Worm (Caenorhabditis elegans) whole organism, young adult: Measurements from ENCODE around the gene F59A7.12.

ENCODE experiments used
- B0019.2 ChIP-seq: fragments of 200-800 bp; sonication (Bioruptor generic); conservative IDR thresholded peaks from 2 replicates; pipeline ENCODE4 v1.3.6; 2022; ENCODE audit warnings: missing genetic modification reagents, missing genetic modification characterization, missing compliant biosample characterization
- B0261.1 ChIP-seq: sonication (generic microtip); optimal IDR thresholded peaks from 2 replicates; lab custom pipeline; 2016; ENCODE audit warnings: mild to moderate bottlenecking, missing genetic modification characterization, moderate library complexity, missing compliant biosample characterization
- F33H1.4 ChIP-seq: fragments of 200-800 bp; sonication (Bioruptor generic); IDR thresholded peaks from 2 replicates; pipeline ENCODE4 v1.3.6; 2022; ENCODE audit warnings: missing genetic modification reagents, missing genetic modification characterization, missing compliant biosample characterization
- F52B5.7 ChIP-seq: sonication (generic microtip); optimal IDR thresholded peaks from 2 replicates; lab custom pipeline; 2016; ENCODE audit warnings: mild to moderate bottlenecking, missing genetic modification characterization, missing compliant biosample characterization
- F55B11.4 ChIP-seq: sonication (generic microtip); optimal IDR thresholded peaks from 2 replicates; lab custom pipeline; 2016; ENCODE audit warnings: missing compliant biosample characterization, missing genetic modification characterization, borderline replicate concordance; ENCODE audit not compliant: insufficient read depth
- T26A5.8 ChIP-seq: sonication (generic microtip); optimal IDR thresholded peaks from 2 replicates; lab custom pipeline; 2016; ENCODE audit warnings: missing genetic modification characterization, missing compliant biosample characterization
- Y53F4B.3 ChIP-seq: fragments of 200-800 bp; sonication (Bioruptor generic); IDR thresholded peaks from 2 replicates; pipeline ENCODE4 v1.3.6; 2022; ENCODE audit warnings: missing genetic modification reagents, missing genetic modification characterization, missing compliant biosample characterization
- Y95B8A.8 ChIP-seq: fragments of 200-800 bp; sonication (Bioruptor generic); IDR thresholded peaks from 2 replicates; pipeline ENCODE4 v1.3.6; 2022; ENCODE audit warnings: missing genetic modification reagents, missing genetic modification characterization, missing compliant biosample characterization
- akir-1 ChIP-seq: fragments of 200-800 bp; sonication (Bioruptor generic); optimal IDR thresholded peaks from 2 replicates; lab custom pipeline; 2018; ENCODE audit warnings: mild to moderate bottlenecking, missing genetic modification characterization, moderate library complexity, missing compliant biosample characterization
- ama-1 ChIP-seq, 3 experiments: fragments of 150-350 bp in 1 of 3; sonication (generic microtip) in 2 of 3; optimal IDR thresholded peaks; 2 replicates each; lab custom pipeline; 2014 to 2018; ENCODE audit warnings: missing biosample characterization in 2 of 3, missing genetic modification characterization in 2 of 3, missing genetic modification reagents in 2 of 3
- aptf-2 ChIP-seq: fragments of 200-800 bp; sonication (Bioruptor generic); conservative IDR thresholded peaks from 2 replicates; pipeline ENCODE4 v1.3.6; 2022; ENCODE audit warnings: missing genetic modification reagents, missing genetic modification characterization, missing compliant biosample characterization
- aptf-3 ChIP-seq: fragments of 200-800 bp; sonication (Bioruptor generic); IDR thresholded peaks from 2 replicates; pipeline ENCODE4 v1.3.6; 2022; ENCODE audit warnings: missing genetic modification characterization, missing compliant biosample characterization
- atf-7 ChIP-seq: sonication (generic microtip); optimal IDR thresholded peaks from 2 replicates; lab custom pipeline; 2017; ENCODE audit warnings: mild to moderate bottlenecking, missing genetic modification characterization, missing compliant biosample characterization
- athp-1 ChIP-seq: sonication (generic microtip); optimal IDR thresholded peaks from 2 replicates; lab custom pipeline; 2017; ENCODE audit warnings: mild to moderate bottlenecking, missing genetic modification characterization, missing compliant biosample characterization
- bed-1 ChIP-seq: fragments of 200-800 bp; sonication (Bioruptor generic); IDR thresholded peaks from 2 replicates; pipeline ENCODE4 v1.3.6; 2022; ENCODE audit warnings: missing genetic modification reagents, missing genetic modification characterization, missing compliant biosample characterization
- ccch-3 ChIP-seq: fragments of 200-800 bp; sonication (Bioruptor generic); optimal IDR thresholded peaks from 2 replicates; lab custom pipeline; 2018; ENCODE audit warnings: mild to moderate bottlenecking, missing genetic modification characterization, missing compliant biosample characterization
- die-1 ChIP-seq: sonication (generic microtip); optimal IDR thresholded peaks from 2 replicates; lab custom pipeline; 2016; ENCODE audit warnings: missing genotype, mild to moderate bottlenecking, missing genetic modification characterization, missing compliant biosample characterization
- egl-18 ChIP-seq: fragments of 200-800 bp; sonication (Bioruptor generic); IDR thresholded peaks from 2 replicates; pipeline ENCODE4 v1.3.6; 2022; ENCODE audit warnings: missing genetic modification reagents, missing genetic modification characterization, missing compliant biosample characterization
- ets-4 ChIP-seq: fragments of 200-800 bp; sonication (Bioruptor generic); optimal IDR thresholded peaks from 2 replicates; lab custom pipeline; 2018; ENCODE audit warnings: mild to moderate bottlenecking, missing genetic modification characterization, missing compliant biosample characterization
- fkh-3 ChIP-seq: sonication (generic microtip); optimal IDR thresholded peaks from 2 replicates; lab custom pipeline; 2016; ENCODE audit warnings: mild to moderate bottlenecking, missing genetic modification characterization, missing compliant biosample characterization
- hrde-1 ChIP-seq: sonication (generic microtip); optimal IDR thresholded peaks from 2 replicates; lab custom pipeline; 2016; ENCODE audit warnings: missing genetic modification characterization, mild to moderate bottlenecking, missing compliant biosample characterization, moderate library complexity, missing genotype, missing genetic modification reagents, borderline replicate concordance
- hsf-1 ChIP-seq: fragments of 200-800 bp; sonication (Bioruptor generic); IDR thresholded peaks from 2 replicates; pipeline ENCODE4 v1.3.6; 2022; ENCODE audit warnings: missing genetic modification reagents, missing genetic modification characterization, missing compliant biosample characterization
- lin-26 ChIP-seq: fragments of 200-800 bp; sonication (Bioruptor generic); IDR thresholded peaks from 2 replicates; pipeline ENCODE4 v1.3.6; 2022; ENCODE audit warnings: missing genetic modification reagents, missing genetic modification characterization, missing compliant biosample characterization
- lin-54 ChIP-seq: fragments of 200-800 bp; sonication (Bioruptor generic); optimal IDR thresholded peaks from 2 replicates; lab custom pipeline; 2018; ENCODE audit warnings: mild to moderate bottlenecking, missing genetic modification characterization, missing compliant biosample characterization
- lir-1 ChIP-seq: fragments of 200-800 bp; sonication (Bioruptor generic); conservative IDR thresholded peaks from 2 replicates; pipeline ENCODE4 v1.3.6; 2022; ENCODE audit warnings: missing genetic modification reagents, missing genetic modification characterization, missing compliant biosample characterization
- lsy-27 ChIP-seq: sonication (generic microtip); optimal IDR thresholded peaks from 2 replicates; lab custom pipeline; 2017; ENCODE audit warnings: missing genetic modification characterization, mild to moderate bottlenecking, missing compliant biosample characterization, antibody characterized with exemption, missing genotype, borderline replicate concordance; ENCODE audit not compliant: insufficient read depth
- madf-3 ChIP-seq: fragments of 200-800 bp; sonication (Bioruptor generic); IDR thresholded peaks from 2 replicates; pipeline ENCODE4 v1.3.6; 2022; ENCODE audit warnings: missing genetic modification reagents, missing genetic modification characterization, missing compliant biosample characterization
- madf-6 ChIP-seq: fragments of 200-800 bp; sonication (Bioruptor generic); IDR thresholded peaks from 2 replicates; pipeline ENCODE4 v1.3.6; 2022; ENCODE audit warnings: missing genetic modification reagents, missing genetic modification characterization, missing compliant biosample characterization
- nfya-2 ChIP-seq: fragments of 200-800 bp; sonication (Bioruptor generic); IDR thresholded peaks from 2 replicates; pipeline ENCODE4 v1.3.6; 2022; ENCODE audit warnings: missing genetic modification reagents, missing genetic modification characterization, missing compliant biosample characterization
- nhr-80 ChIP-seq: sonication (generic microtip); optimal IDR thresholded peaks from 2 replicates; lab custom pipeline; 2016; ENCODE audit warnings: missing genetic modification characterization, missing compliant biosample characterization
- sdz-38 ChIP-seq: sonication (generic microtip); optimal IDR thresholded peaks from 2 replicates; lab custom pipeline; 2016; ENCODE audit warnings: missing genotype, missing genetic modification characterization, missing compliant biosample characterization
- sea-2 ChIP-seq: fragments of 200-800 bp; sonication (Bioruptor generic); IDR thresholded peaks from 2 replicates; pipeline ENCODE4 v1.3.6; 2022; ENCODE audit warnings: missing genetic modification characterization, missing compliant biosample characterization
- snpc-1.1 ChIP-seq: sonication (generic microtip); optimal IDR thresholded peaks from 2 replicates; lab custom pipeline; 2017; ENCODE audit warnings: missing genetic modification characterization, mild to moderate bottlenecking, missing compliant biosample characterization, antibody characterized with exemption, moderate library complexity, missing genotype, missing genetic modification reagents; ENCODE audit not compliant: insufficient read depth
- snpc-1.3 ChIP-seq: sonication (generic microtip); optimal IDR thresholded peaks from 2 replicates; lab custom pipeline; 2017; ENCODE audit warnings: missing genetic modification characterization, mild to moderate bottlenecking, missing compliant biosample characterization, antibody characterized with exemption, moderate library complexity, missing genotype, missing genetic modification reagents; ENCODE audit not compliant: insufficient read depth
- tlf-1 ChIP-seq: fragments of 200-800 bp; sonication (Bioruptor generic); optimal IDR thresholded peaks from 2 replicates; lab custom pipeline; 2018; ENCODE audit warnings: mild to moderate bottlenecking, missing genetic modification characterization, missing compliant biosample characterization
- zim-3 ChIP-seq: sonication (generic microtip); optimal IDR thresholded peaks from 2 replicates; lab custom pipeline; 2017; ENCODE audit warnings: mild to moderate bottlenecking, missing genetic modification characterization, moderate library complexity, missing compliant biosample characterization
- ztf-18 ChIP-seq: sonication (generic microtip); optimal IDR thresholded peaks from 2 replicates; lab custom pipeline; 2016; ENCODE audit warnings: missing genotype, mild to moderate bottlenecking, missing genetic modification characterization, missing compliant biosample characterization
- ztf-25 ChIP-seq: fragments of 200-800 bp; sonication (Bioruptor generic); IDR thresholded peaks from 2 replicates; pipeline ENCODE4 v1.3.6; 2022; ENCODE audit warnings: missing genetic modification reagents, missing genetic modification characterization, missing compliant biosample characterization
- ztf-28 ChIP-seq: fragments of 200-800 bp; sonication (Bioruptor generic); IDR thresholded peaks from 2 replicates; pipeline ENCODE4 v1.3.6; 2022; ENCODE audit warnings: missing genetic modification reagents, missing genetic modification characterization, missing compliant biosample characterization
- ztf-3 ChIP-seq: fragments of 200-800 bp; sonication (Bioruptor generic); optimal IDR thresholded peaks from 2 replicates; lab custom pipeline; 2018; ENCODE audit warnings: mild to moderate bottlenecking, missing genetic modification characterization, missing compliant biosample characterization

F59A7.12 gene

DNA sequence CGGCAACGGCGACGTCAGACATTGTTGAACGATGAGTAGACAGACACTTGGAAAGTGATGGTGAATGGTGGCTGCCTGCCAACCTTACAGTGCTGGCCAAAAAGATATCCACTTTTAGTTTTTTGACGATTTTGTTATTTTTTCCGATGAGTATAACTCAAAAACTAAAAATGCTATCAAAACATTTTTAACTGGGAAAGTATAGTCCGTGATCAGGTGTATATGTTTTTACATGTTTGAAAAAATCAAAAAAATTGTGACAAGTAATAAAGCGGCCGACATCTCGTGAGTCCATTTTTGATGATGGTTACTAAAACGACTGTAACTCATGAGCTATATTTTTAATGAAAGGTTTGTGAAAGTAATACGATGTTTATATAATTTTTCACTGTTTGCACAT, 1.5 kb downstream of the F59A7.12 start, which contains the start of gene hil-6:
Gene hil-6 (minus strand): TSS at position 101 of the 400 bp plus-strand sequence.
- no peak for TF ChIP-seq ama-1 (optimal IDR thresholded peaks at IDR 0.05; lab: Kevin White, UChicago)
- no peak for TF ChIP-seq ama-1 (GFP tag; optimal IDR thresholded peaks at IDR 0.05; lab: Kevin White, UChicago)
- no peak for TF ChIP-seq madf-6 (GFP tag; lab: Robert Waterston, UW)
- no peak for TF ChIP-seq zim-3 (tag; lab: Kevin White, UChicago)
- TF ChIP-seq nhr-80 (tag; lab: Kevin White, UChicago) = no peak
- TF ChIP-seq Y53F4B.3 = no peak
- no peak for TF ChIP-seq ztf-25 (GFP tag; lab: Robert Waterston, UW)
- no peak for TF ChIP-seq F33H1.4 (GFP tag; lab: Robert Waterston, UW)
- TF ChIP-seq tlf-1 (GFP tag; lab: Kevin White, UChicago) = no peak
- no peak for TF ChIP-seq sea-2 (GFP tag; lab: Robert Waterston, UW)
- TF ChIP-seq snpc-1.3 = no peak
- TF ChIP-seq lir-1 (GFP tag; lab: Robert Waterston, UW) = no peak
- TF ChIP-seq ztf-3 (GFP tag; lab: Kevin White, UChicago) = no peak
- no peak for TF ChIP-seq ztf-28 (GFP tag; lab: Robert Waterston, UW)
- no peak for TF ChIP-seq B0261.1 (tag; lab: Kevin White, UChicago)
- no peak for TF ChIP-seq snpc-1.1 (tag; lab: Kevin White, UChicago)
- no peak for TF ChIP-seq ccch-3 (GFP tag; lab: Kevin White, UChicago)
- no peak for TF ChIP-seq akir-1 (GFP tag; lab: Kevin White, UChicago)
- no peak for TF ChIP-seq F52B5.7 (tag; lab: Kevin White, UChicago)
- TF ChIP-seq sdz-38 (tag; lab: Kevin White, UChicago) = no peak

DNA sequence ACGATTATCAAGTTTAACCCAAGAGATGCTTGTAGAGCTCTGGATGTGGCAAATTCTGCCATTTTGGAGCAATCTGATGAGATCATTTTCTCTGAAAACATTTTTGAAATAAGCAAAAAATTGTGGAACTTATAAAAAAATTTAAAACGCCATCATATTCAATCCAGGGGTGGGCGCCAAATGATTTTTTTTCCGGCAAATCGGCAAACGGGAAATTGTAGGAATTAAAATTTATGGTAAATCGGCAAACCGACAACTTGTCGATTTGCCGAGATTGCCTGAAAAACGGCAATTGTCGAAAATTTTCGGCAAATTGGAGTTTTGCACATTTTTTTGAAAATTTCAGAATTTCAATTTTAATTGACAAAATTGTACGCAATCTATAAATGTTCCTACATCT, 5.6 kb downstream of the F59A7.12 start, which contains the start of gene srab-23:
Gene srab-23 (minus strand): TSS at position 101 of the 400 bp plus-strand sequence.
- no peak for TF ChIP-seq ets-4 (GFP tag; lab: Kevin White, UChicago)
- no peak for TF ChIP-seq Y95B8A.8 (GFP tag; lab: Robert Waterston, UW)
- no peak for TF ChIP-seq ztf-18 (tag; lab: Kevin White, UChicago)
- TF ChIP-seq F55B11.4 = no peak

DNA sequence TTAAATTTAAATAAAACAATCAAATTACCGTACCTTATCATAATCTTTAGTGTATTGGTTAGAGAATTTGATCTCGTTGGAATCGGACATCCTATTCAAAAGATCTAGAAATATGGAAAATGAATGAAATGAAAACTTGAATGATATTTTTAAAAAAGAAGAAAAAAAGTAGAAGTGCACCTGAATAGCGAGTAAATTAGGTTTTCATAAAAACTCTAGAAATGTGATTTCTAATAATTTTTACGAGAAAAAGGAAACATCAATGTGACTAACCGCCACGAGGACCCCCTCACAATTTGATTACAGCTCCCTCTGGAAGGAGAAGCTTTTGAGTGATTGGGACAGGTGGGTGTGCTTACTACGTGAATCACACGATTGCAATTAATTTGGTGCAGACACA, 16.0 kb downstream of the F59A7.12 start, which contains the start of gene Y40B10A.5:
Gene Y40B10A.5 (minus strand): TSS at position 101 of the 400 bp plus-strand sequence.
- TF ChIP-seq T26A5.8 (tag; lab: Kevin White, UChicago) (no peak), B0261.1 (tag; lab: Kevin White, UChicago) (no peak), nfya-2 (GFP tag; lab: Robert Waterston, UW) (no peak), akir-1 (GFP tag; lab: Kevin White, UChicago) (no peak)

DNA sequence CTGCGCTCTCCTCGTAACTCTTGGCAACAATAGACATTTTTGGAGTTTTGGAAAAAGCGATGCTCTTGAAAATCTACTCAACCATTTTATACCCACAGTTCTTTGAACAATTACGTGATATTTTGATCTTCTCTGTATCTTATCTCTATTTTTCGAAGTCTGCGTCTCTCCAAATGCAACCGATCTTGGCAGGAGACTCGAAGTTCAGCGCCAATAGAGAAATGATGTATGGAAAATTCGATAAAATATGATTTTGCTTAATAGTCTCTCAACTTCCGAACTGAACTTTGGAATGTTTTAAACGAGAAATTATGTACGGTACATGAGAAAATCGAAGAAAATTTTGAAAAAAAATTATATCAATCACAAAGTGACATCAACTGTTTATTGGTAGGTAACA, 20.2 kb downstream of the F59A7.12 start, which contains the start of gene comt-4:
Gene comt-4 (minus strand): TSS at position 50 of the 400 bp plus-strand sequence.
- peak; percentile 31 for TF ChIP-seq nhr-80 (tag; lab: Kevin White, UChicago)
- TF ChIP-seq lsy-27 (tag; lab: Kevin White, UChicago) = no peak

DNA sequence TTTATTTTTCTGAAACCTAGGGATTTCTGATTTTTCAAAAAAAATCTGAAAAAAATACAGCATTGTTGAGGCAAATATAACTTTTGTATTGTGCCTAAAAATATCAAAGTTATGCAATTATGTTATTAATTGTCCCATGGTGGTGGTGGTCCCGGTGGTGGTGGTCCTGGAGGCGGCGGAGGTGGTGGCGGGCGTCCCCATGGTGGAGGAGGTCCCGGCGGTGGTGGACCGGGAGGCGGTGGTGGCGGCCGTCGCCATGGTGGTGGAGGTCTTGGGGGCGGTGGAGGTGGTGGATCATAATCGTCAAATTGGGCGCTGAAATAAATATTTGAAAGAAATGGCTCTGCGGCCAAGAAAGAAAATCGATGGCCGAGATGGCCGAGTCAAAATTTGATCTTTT, 20.8 kb downstream of the F59A7.12 start:
- TF ChIP-seq aptf-3 (GFP tag; lab: Robert Waterston, UW) (no peak), lin-54 (GFP tag; lab: Kevin White, UChicago) (no peak), athp-1 (tag; lab: Kevin White, UChicago) (no peak), fkh-3 (no peak), die-1 (no peak), B0019.2 (GFP tag; lab: Robert Waterston, UW) (no peak), egl-18 (GFP tag; lab: Robert Waterston, UW) (0 out of 2 replicates have a peak, but pooled peaks have one; percentile 28), hrde-1 (tag; lab: Kevin White, UChicago) (no peak), snpc-1.1 (tag; lab: Kevin White, UChicago) (no peak), lin-26 (0 out of 2 replicates have a peak, but pooled peaks have one; percentile 48), hsf-1 (GFP tag; lab: Robert Waterston, UW) (0 out of 2 replicates have a peak, but pooled peaks have one; percentile 8), aptf-2 (GFP tag; lab: Robert Waterston, UW) (no peak), bed-1 (GFP tag; lab: Robert Waterston, UW) (no peak), zim-3 (tag; lab: Kevin White, UChicago) (no peak), madf-3 (GFP tag; lab: Robert Waterston, UW) (0 out of 2 replicates have a peak, but pooled peaks have one; percentile 38), atf-7 (tag; lab: Kevin White, UChicago) (no peak)
